Fruit fly (Drosophila melanogaster): ENCODE results near the gene CG17122.

Gene CG17122

DNA sequence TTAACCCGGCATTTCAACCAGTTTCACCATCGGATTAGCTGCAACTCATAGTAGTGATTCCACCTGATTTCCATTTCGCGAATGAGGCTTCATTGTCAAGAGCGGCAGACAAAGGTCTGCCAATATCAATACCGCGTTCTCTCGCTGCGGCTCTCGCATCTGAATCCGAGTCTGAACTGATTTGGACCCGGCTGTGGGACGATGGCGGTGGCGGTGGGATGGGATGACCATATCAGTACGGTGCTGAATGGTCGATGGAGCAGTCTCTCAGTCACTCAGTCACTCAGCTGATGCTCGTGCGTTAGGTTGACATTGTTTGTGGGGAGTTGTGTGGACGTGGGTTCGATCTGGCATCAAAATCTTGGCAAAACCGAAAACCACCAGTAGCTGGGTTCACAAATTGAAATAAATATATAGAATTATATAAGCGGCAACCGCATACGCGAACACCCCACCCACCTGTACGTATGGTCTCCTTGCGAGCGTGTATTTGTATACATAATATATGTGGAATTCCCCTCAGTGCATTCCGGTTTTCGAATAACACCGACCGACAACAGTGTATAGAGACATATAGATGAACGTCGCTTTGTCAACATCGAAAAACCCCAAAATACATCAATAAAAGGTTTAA, 41.9 kb upstream of the CG17122 start, which contains the start of gene Spn77Ba:
Spn77Ba (plus strand) TSS at position 235 of the 634 bp plus-strand sequence.
- TF ChIP-seq ttk (GFP tag; IDR thresholded peaks at IDR 0.05) (no peak), Ravus (GFP tag; IDR thresholded peaks at IDR 0.05) (no peak), CG18764 (GFP tag; optimal IDR thresholded peaks at IDR 0.05) (no peak), CG4617 (GFP tag; optimal IDR thresholded peaks at IDR 0.05; ENCODE audit: borderline replicate concordance) (no peak), dimm (GFP tag; IDR thresholded peaks at IDR 0.05) (no peak), CG1602 (GFP tag; optimal IDR thresholded peaks at IDR 0.05) (no peak), CG34224 (GFP tag; IDR thresholded peaks at IDR 0.05; ENCODE audit: partially characterized antibody) (no peak; the same call in 2 of the 3 replicates), CG11695 (GFP tag; IDR thresholded peaks at IDR 0.05) (no peak), hbn (GFP tag; IDR thresholded peaks at IDR 0.05; ENCODE audit: partially characterized antibody) (no peak), Dp (GFP tag; optimal IDR thresholded peaks at IDR 0.05) (no peak), Ptx1 (GFP tag; IDR thresholded peaks at IDR 0.05) (no peak), PHDP (tag; optimal IDR thresholded peaks at IDR 0.05) (no peak), hkb (optimal IDR thresholded peaks at IDR 0.05) (no peak), hkb (GFP tag; IDR thresholded peaks at IDR 0.05) (no peak), H15 (GFP tag; IDR thresholded peaks at IDR 0.05) (no peak), CTCF (GFP tag; optimal IDR thresholded peaks at IDR 0.05) (no peak), CG12391 (tag; optimal IDR thresholded peaks at IDR 0.05) (no peak), CG10543 (GFP tag; optimal IDR thresholded peaks at IDR 0.05) (peak; percentile 6), CG15601 (tag; optimal IDR thresholded peaks at IDR 0.05) (no peak), rib (GFP tag; IDR thresholded peaks at IDR 0.05) (0 out of 2 replicates have a peak, but pooled peaks have one; percentile 32), Rx (GFP tag; IDR thresholded peaks at IDR 0.05) (no peak), CG9932 (GFP tag; IDR thresholded peaks at IDR 0.05) (no peak), Med (GFP tag) (peak; percentile 48), CG11504 (tag; optimal IDR thresholded peaks at IDR 0.05) (no peak), lab (GFP tag; optimal IDR thresholded peaks at IDR 0.05) (peak; percentile 22), CG13894 (tag; optimal IDR thresholded peaks at IDR 0.05) (peak; percentile 9), CG6854 (GFP tag; optimal IDR thresholded peaks at IDR 0.05) (no peak), tgo (GFP tag; IDR thresholded peaks at IDR 0.05) (no peak), CG8290 (GFP tag; optimal IDR thresholded peaks at IDR 0.05) (no peak), CG8290 (tag; optimal IDR thresholded peaks at IDR 0.05) (peak in 1 of 2 experiments; percentile 29), CG32772 (GFP tag; IDR thresholded peaks at IDR 0.05) (no peak), CG1792 (GFP tag; optimal IDR thresholded peaks at IDR 0.05) (no peak), CG7839 (tag; optimal IDR thresholded peaks at IDR 0.05) (no peak), az2 (GFP tag; optimal IDR thresholded peaks at IDR 0.05) (no peak), dmrt99B (tag; optimal IDR thresholded peaks at IDR 0.05) (no peak), CG9437 (GFP tag; optimal IDR thresholded peaks at IDR 0.05) (no peak), Trl (optimal IDR thresholded peaks at IDR 0.05) (peak in 1 of 2 experiments; percentile 33), Trl (GFP tag; optimal IDR thresholded peaks at IDR 0.05) (no peak), run (tag; optimal IDR thresholded peaks at IDR 0.05) (no peak), Sox100B (GFP tag; optimal IDR thresholded peaks at IDR 0.05) (no peak), fd102C (GFP tag; optimal IDR thresholded peaks at IDR 0.05) (no peak), jing (GFP tag; optimal IDR thresholded peaks at IDR 0.05) (no peak), sug (tag; optimal IDR thresholded peaks at IDR 0.05) (peak; percentile 16), BtbVII (GFP tag; optimal IDR thresholded peaks at IDR 0.05) (peak; percentile 24), h (optimal IDR thresholded peaks at IDR 0.05) (no peak), CG1024 (GFP tag; IDR thresholded peaks at IDR 0.05) (no peak), chm (GFP tag; IDR thresholded peaks at IDR 0.05) (no peak), CG6813 (GFP tag; optimal IDR thresholded peaks at IDR 0.05) (no peak), crol (GFP tag; IDR thresholded peaks at IDR 0.05) (peak; percentile 65), CG1647 (GFP tag; optimal IDR thresholded peaks at IDR 0.05) (no peak), Dll (GFP tag; IDR thresholded peaks at IDR 0.05; ENCODE audit: partially characterized antibody) (no peak), slbo (GFP tag; IDR thresholded peaks at IDR 0.05) (no peak), wek (GFP tag; optimal IDR thresholded peaks at IDR 0.05) (no peak)

All from whole organism, embryonic.